Worm (Caenorhabditis elegans) whole organism, L3 larva: ENCODE results near the gene skr-20.
"Not testable (repeated sequence)": the region's sequence is repeated elsewhere in the genome, so short reads cannot be mapped to it uniquely, and the experiment has no call there.

Experiments
- ama-1 ChIP-seq: fragments of 150-350 bp; optimal IDR thresholded peaks from 2 replicates; lab custom pipeline; 2018
- ceh-82 ChIP-seq: fragments of 150-350 bp; optimal IDR thresholded peaks from 2 replicates; lab custom pipeline; 2014; ENCODE audit warnings: missing biosample characterization, missing genetic modification characterization
- elt-2 ChIP-seq: sonication (generic microtip); optimal IDR thresholded peaks from 2 replicates; lab custom pipeline; 2016; ENCODE audit warnings: missing genetic modification reagents, mild to moderate bottlenecking, missing genetic modification characterization, missing compliant biosample characterization
- fos-1 ChIP-seq: fragments of 150-350 bp; optimal IDR thresholded peaks from 2 replicates; lab custom pipeline; 2014; ENCODE audit warnings: missing biosample characterization, missing genetic modification characterization
- lin-39 ChIP-seq: fragments of 150-350 bp; optimal IDR thresholded peaks from 2 replicates; lab custom pipeline; 2018; ENCODE audit warnings: missing biosample characterization, missing genetic modification reagents, missing genetic modification characterization
- mml-1 ChIP-seq: fragments of 150-350 bp; sonication (generic microtip); optimal IDR thresholded peaks from 3 replicates; lab custom pipeline; 2014; ENCODE audit warnings: missing biosample characterization, missing genetic modification characterization
- nhr-11 ChIP-seq: fragments of 150-350 bp; optimal IDR thresholded peaks from 2 replicates; lab custom pipeline; 2014; ENCODE audit warnings: missing biosample characterization, missing genetic modification characterization
- nhr-237 ChIP-seq: fragments of 150-350 bp; optimal IDR thresholded peaks from 2 replicates; lab custom pipeline; 2014; ENCODE audit warnings: missing biosample characterization, missing genetic modification characterization
- nhr-76 ChIP-seq: fragments of 150-350 bp; sonication (generic microtip); optimal IDR thresholded peaks from 5 replicates; lab custom pipeline; 2014; ENCODE audit warnings: missing biosample characterization, missing genetic modification characterization
- skn-1 ChIP-seq: fragments of 150-350 bp; optimal IDR thresholded peaks from 2 replicates; lab custom pipeline; 2014; ENCODE audit warnings: missing biosample characterization, missing genetic modification characterization
- tbx-2 ChIP-seq: sonication (generic microtip); optimal IDR thresholded peaks from 2 replicates; lab custom pipeline; 2016; ENCODE audit warnings: mild to moderate bottlenecking, missing genetic modification characterization, missing compliant biosample characterization
- ztf-4 ChIP-seq: fragments of 150-350 bp; optimal IDR thresholded peaks from 2 replicates; lab custom pipeline; 2014; ENCODE audit warnings: missing biosample characterization, missing genetic modification characterization

ce11 chrX:13261037-13261592 lies 37.8 kb upstream of the skr-20 start:
- not testable (repeated sequence) for TF ChIP-seq ztf-4 (tag; lab: Kevin White, UChicago); nhr-76 (tag; lab: Kevin White, UChicago); lin-39 (tag; lab: Kevin White, UChicago); ceh-82 (tag; lab: Kevin White, UChicago); ama-1; tbx-2 (tag; lab: Kevin White, UChicago); mml-1 (tag; lab: Kevin White, UChicago); nhr-11 (tag; lab: Kevin White, UChicago); skn-1 (tag; lab: Kevin White, UChicago); fos-1; nhr-237 (tag; lab: Kevin White, UChicago)
- peak; percentile 23 for TF ChIP-seq elt-2 (tag; lab: Kevin White, UChicago)
